Fruit fly (Drosophila melanogaster): Measurements from ENCODE around the gene Amt.

Gene Amt

DNA sequence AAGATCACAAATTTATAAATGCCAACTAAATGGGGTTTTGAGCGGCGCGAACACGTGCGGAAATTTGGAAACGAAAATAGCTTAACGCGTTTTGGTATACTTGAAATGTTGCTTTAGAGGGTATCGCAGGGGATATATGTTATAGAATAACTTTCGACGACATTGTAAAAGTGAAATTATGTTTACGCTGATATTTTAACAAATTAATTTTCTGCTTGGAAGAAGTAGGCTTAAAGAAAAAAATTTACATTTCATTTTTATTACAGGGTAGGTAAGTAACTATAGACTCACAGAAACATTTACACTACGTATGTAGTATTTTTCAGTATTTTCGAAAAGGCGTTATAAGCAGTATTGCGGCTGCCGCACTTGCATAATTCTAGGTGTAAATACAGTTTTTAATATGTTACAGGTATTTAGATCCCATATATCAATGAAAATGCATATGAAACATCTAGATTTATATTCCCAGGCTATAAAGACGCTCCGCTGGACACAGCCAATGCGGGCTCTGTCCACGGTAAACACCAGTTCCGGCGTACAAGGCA is 19.5 kb downstream of the Amt start, which contains the start of the genes Art3 and mRpS10 (continued):
- no peak for TF ChIP-seq h (optimal IDR thresholded peaks at IDR 0.05)
- TF ChIP-seq sqz (GFP tag; optimal IDR thresholded peaks at IDR 0.05) = peak; percentile 100
- TF ChIP-seq br (optimal IDR thresholded peaks at IDR 0.05) = no peak
- TF ChIP-seq gro (GFP tag; optimal IDR thresholded peaks at IDR 0.05) = peak; percentile 100
- peak; percentile 100 for TF ChIP-seq Ets65A (GFP tag)
- TF ChIP-seq kay (GFP tag; optimal IDR thresholded peaks at IDR 0.05) = peak; percentile 100
- no peak for TF ChIP-seq Lpt (GFP tag; optimal IDR thresholded peaks at IDR 0.05)
- TF ChIP-seq Dip3 (GFP tag; optimal IDR thresholded peaks at IDR 0.05) = peak; percentile 100
- peak; percentile 99 for TF ChIP-seq odd (GFP tag; optimal IDR thresholded peaks at IDR 0.05)
- peak; percentile 100 for TF ChIP-seq CG9609 (GFP tag; optimal IDR thresholded peaks at IDR 0.05)
- TF ChIP-seq CG7786 (GFP tag; optimal IDR thresholded peaks at IDR 0.05) = peak; percentile 100
- TF ChIP-seq nom (GFP tag; optimal IDR thresholded peaks at IDR 0.05) = peak; percentile 99
- peak; percentile 100 for TF ChIP-seq CG34422 (GFP tag; IDR thresholded peaks at IDR 0.05)
- peak; percentile 100 for TF ChIP-seq CG4617 (GFP tag; optimal IDR thresholded peaks at IDR 0.05; ENCODE audit: borderline replicate concordance)
- TF ChIP-seq chinmo (GFP tag; IDR thresholded peaks at IDR 0.05; ENCODE audit: partially characterized antibody) = no peak
- TF ChIP-seq Meics (GFP tag; optimal IDR thresholded peaks at IDR 0.05) = peak; percentile 100
- TF ChIP-seq cato (GFP tag; optimal IDR thresholded peaks at IDR 0.05; ENCODE audit: borderline replicate concordance) = peak; percentile 100
- TF ChIP-seq nmo (GFP tag; optimal IDR thresholded peaks at IDR 0.05) = peak; percentile 100
- TF ChIP-seq Jarid2 (GFP tag; optimal IDR thresholded peaks at IDR 0.05) = no peak
- TF ChIP-seq sna (GFP tag; IDR thresholded peaks at IDR 0.05; ENCODE audit: partially characterized antibody) = peak; percentile 37; the same call in 1 of the 2 replicates
- TF ChIP-seq CG1529 (GFP tag; optimal IDR thresholded peaks at IDR 0.05) = peak; percentile 100
- peak; percentile 100 for TF ChIP-seq E2f1 (GFP tag; IDR thresholded peaks at IDR 0.05)
- peak; percentile 100 for TF ChIP-seq Camta (GFP tag; optimal IDR thresholded peaks at IDR 0.05)
- peak; percentile 100 for TF ChIP-seq CG9932 (GFP tag; IDR thresholded peaks at IDR 0.05)
- TF ChIP-seq tna (GFP tag; IDR thresholded peaks at IDR 0.05; ENCODE audit: partially characterized antibody) = 0 out of 2 replicates have a peak, but pooled peaks have one; percentile 10
- TF ChIP-seq row (GFP tag; IDR thresholded peaks at IDR 0.05) = peak; percentile 100
- TF ChIP-seq sens (GFP tag) = peak; percentile 100
- peak; percentile 100 for TF ChIP-seq B-H2 (GFP tag; optimal IDR thresholded peaks at IDR 0.05)
- peak; percentile 99 for TF ChIP-seq CG1603 (tag; optimal IDR thresholded peaks at IDR 0.05)
- peak; percentile 100 for TF ChIP-seq Taf1 (GFP tag; IDR thresholded peaks at IDR 0.05)
- TF ChIP-seq Sry-δ (GFP tag; optimal IDR thresholded peaks at IDR 0.05) = peak; percentile 91
- TF ChIP-seq CG16779 (GFP tag; IDR thresholded peaks at IDR 0.05) = peak; percentile 100
- peak; percentile 95 for TF ChIP-seq CG30020 (tag; optimal IDR thresholded peaks at IDR 0.05)
- TF ChIP-seq CG12219 (GFP tag; optimal IDR thresholded peaks at IDR 0.05) = peak; percentile 100
- peak; percentile 100 for TF ChIP-seq trh (GFP tag; optimal IDR thresholded peaks at IDR 0.05)
- TF ChIP-seq CG18619 (GFP tag; optimal IDR thresholded peaks at IDR 0.05) = peak; percentile 100
- TF ChIP-seq btn (GFP tag; optimal IDR thresholded peaks at IDR 0.05) = peak; percentile 99
- peak; percentile 100 for TF ChIP-seq CG3726 (GFP tag; IDR thresholded peaks at IDR 0.05)
- peak; percentile 100 for TF ChIP-seq run (tag; optimal IDR thresholded peaks at IDR 0.05)
- peak; percentile 100 for TF ChIP-seq da (GFP tag; optimal IDR thresholded peaks at IDR 0.05)
- peak; percentile 100 for TF ChIP-seq CG13296 (GFP tag; optimal IDR thresholded peaks at IDR 0.05)
- peak; percentile 99 for TF ChIP-seq Blimp-1 (GFP tag; optimal IDR thresholded peaks at IDR 0.05)
- TF ChIP-seq dimm (GFP tag; IDR thresholded peaks at IDR 0.05) = peak; percentile 100
- TF ChIP-seq CG6683 (GFP tag; optimal IDR thresholded peaks at IDR 0.05) = peak; percentile 99
- TF ChIP-seq sisA (GFP tag; IDR thresholded peaks at IDR 0.05) = peak; percentile 100
- peak; percentile 100 for TF ChIP-seq bcd (GFP tag; optimal IDR thresholded peaks at IDR 0.05)
- peak; percentile 89 for TF ChIP-seq CG7928 (GFP tag; optimal IDR thresholded peaks at IDR 0.05)
- TF ChIP-seq HmgD (GFP tag; optimal IDR thresholded peaks at IDR 0.05) = peak; percentile 99
- peak; percentile 99 for TF ChIP-seq CG31224 (GFP tag; IDR thresholded peaks at IDR 0.05)
- peak; percentile 100 for TF ChIP-seq Elba2 (GFP tag; optimal IDR thresholded peaks at IDR 0.05)
- peak; percentile 100 for TF ChIP-seq otp (GFP tag; IDR thresholded peaks at IDR 0.05)

Measured in whole organism, embryonic.